Fruit fly (Drosophila melanogaster) Kc167 (cell line): ENCODE results near the gene DZIP1.

Experiments
- Myc ChIP-seq: fragments of >200 bp; optimal IDR thresholded peaks from 2 replicates; lab custom pipeline; 2017; ENCODE audit warnings: missing external identifiers
- h ChIP-seq: fragments of >200 bp; optimal IDR thresholded peaks from 3 replicates; lab custom pipeline; 2018; ENCODE audit warnings: missing external identifiers
- insv ChIP-seq: fragments of >200 bp; optimal IDR thresholded peaks from 3 replicates; lab custom pipeline; 2018; ENCODE audit warnings: missing external identifiers
- psq ChIP-seq: fragments of >200 bp; optimal IDR thresholded peaks from 2 replicates; lab custom pipeline; 2017; ENCODE audit warnings: missing external identifiers
- ttk ChIP-seq: sonication (Bioruptor generic); optimal IDR thresholded peaks from 2 replicates; lab custom pipeline; 2017; ENCODE audit warnings: missing external identifiers

- TF ChIP-seq h (lab: Kevin White, UChicago) (no peak), Myc (lab: Kevin White, UChicago) (no peak), ttk (lab: Kevin White, UChicago) (no peak), psq (lab: Kevin White, UChicago) (no peak), insv (lab: Kevin White, UChicago) (no peak)
These were observed 47.4 kb downstream of the DZIP1 start for dm6 chr3R:24562323-24563025.
